Worm (Caenorhabditis elegans) whole organism, L3 larva: Measurements from ENCODE around the gene snrp-40.1.

ENCODE experiments used
- fkh-10 ChIP-seq: sonication (generic microtip); optimal IDR thresholded peaks from 2 replicates; lab custom pipeline; 2017; ENCODE audit warnings: missing biosample characterization, missing genetic modification reagents, missing genetic modification characterization
- nhr-23 ChIP-seq: fragments of 150-350 bp; optimal IDR thresholded peaks from 2 replicates; lab custom pipeline; 2014; ENCODE audit warnings: missing biosample characterization, missing genetic modification reagents, missing genetic modification characterization
- nhr-237 ChIP-seq: fragments of 150-350 bp; optimal IDR thresholded peaks from 2 replicates; lab custom pipeline; 2014; ENCODE audit warnings: missing biosample characterization, missing genetic modification characterization
- nhr-77 ChIP-seq: fragments of 150-350 bp; optimal IDR thresholded peaks from 2 replicates; lab custom pipeline; 2014; ENCODE audit warnings: missing biosample characterization, missing genetic modification characterization
- pqm-1 ChIP-seq: fragments of 150-350 bp; optimal IDR thresholded peaks from 2 replicates; lab custom pipeline; 2017; ENCODE audit warnings: missing biosample characterization, missing genetic modification characterization, inconsistent platforms
- snpc-4 ChIP-seq: fragments of 150-350 bp; optimal IDR thresholded peaks from 2 replicates; lab custom pipeline; 2014; ENCODE audit warnings: missing biosample characterization, missing genetic modification characterization
- unc-62 ChIP-seq: fragments of 150-350 bp; sonication (generic microtip); optimal IDR thresholded peaks from 4 replicates; lab custom pipeline; 2014; ENCODE audit warnings: missing biosample characterization, missing genetic modification reagents, missing genetic modification characterization

- TF ChIP-seq snpc-4 (tag; lab: Kevin White, UChicago) (no peak), unc-62 (GFP tag; lab: Kevin White, UChicago) (no peak), fkh-10 (GFP tag; lab: Kevin White, UChicago) (no peak), nhr-23 (tag; lab: Kevin White, UChicago) (no peak), nhr-77 (tag; lab: Kevin White, UChicago) (no peak), nhr-237 (tag; lab: Kevin White, UChicago) (no peak), pqm-1 (peak; percentile 8)
Observed at ce11 chrX:11251928-11252327, 47.7 kb downstream of the snrp-40.1 start.
